Fruit fly (Drosophila melanogaster) whole organism, pupa: ENCODE results near the gene ppk21.

ENCODE experiments used
- CG10348 ChIP-seq: fragments of 200-800 bp; sonication (Bioruptor generic); IDR thresholded peaks from 2 replicates; pipeline ENCODE4 v1.3.6; 2022; ENCODE audit warnings: missing biosample characterization, missing genetic modification characterization
- CG12605 ChIP-seq: fragments of 200-800 bp; sonication (Bioruptor generic); IDR thresholded peaks from 2 replicates; pipeline ENCODE4 v1.3.6; 2022; ENCODE audit warnings: missing biosample characterization, missing genetic modification characterization
- CG14655 ChIP-seq: fragments of 200-800 bp; sonication (Bioruptor generic); optimal IDR thresholded peaks from 3 replicates; lab custom pipeline; 2017; ENCODE audit warnings: mild to moderate bottlenecking, missing biosample characterization, missing genetic modification reagents, missing genetic modification characterization
- CG8159 ChIP-seq: fragments of 200-800 bp; sonication (Bioruptor generic); optimal IDR thresholded peaks from 3 replicates; lab custom pipeline; 2018; ENCODE audit warnings: missing biosample characterization, mild to moderate bottlenecking, missing genetic modification characterization, moderate library complexity
- CG8301 ChIP-seq: fragments of 200-800 bp; sonication (Bioruptor generic); optimal IDR thresholded peaks from 2 replicates; lab custom pipeline; 2018; ENCODE audit warnings: missing biosample characterization, mild to moderate bottlenecking, missing genetic modification characterization
- CG9948 ChIP-seq: fragments of 200-800 bp; sonication (Bioruptor generic); optimal IDR thresholded peaks from 2 replicates; lab custom pipeline; 2018; ENCODE audit warnings: missing biosample characterization, mild to moderate bottlenecking, missing genetic modification characterization, moderate library complexity
- D1 ChIP-seq: fragments of 200-800 bp; sonication (Bioruptor generic); optimal IDR thresholded peaks from 2 replicates; lab custom pipeline; 2018; ENCODE audit warnings: missing biosample characterization, mild to moderate bottlenecking, missing genetic modification characterization, moderate library complexity
- EcR ChIP-seq: fragments of 200-800 bp; sonication (Bioruptor generic); optimal IDR thresholded peaks from 3 replicates; lab custom pipeline; 2019; ENCODE audit warnings: missing biosample characterization, missing genetic modification characterization, mild to moderate bottlenecking, moderate library complexity, missing genetic modification reagents
- Pif1A ChIP-seq: fragments of 200-800 bp; sonication (Bioruptor generic); optimal IDR thresholded peaks from 3 replicates; lab custom pipeline; 2016; ENCODE audit warnings: missing biosample characterization, missing genetic modification characterization
- Pif1B ChIP-seq: fragments of 200-800 bp; sonication (Bioruptor generic); optimal IDR thresholded peaks from 3 replicates; lab custom pipeline; 2016; ENCODE audit warnings: missing biosample characterization, missing genetic modification characterization
- Snoo ChIP-seq: fragments of 200-800 bp; sonication (Bioruptor generic); optimal IDR thresholded peaks from 3 replicates; lab custom pipeline; 2017; ENCODE audit warnings: missing biosample characterization, mild to moderate bottlenecking, missing genetic modification characterization, inconsistent platforms
- gl ChIP-seq: fragments of 200-800 bp; sonication (Bioruptor generic); optimal IDR thresholded peaks from 2 replicates; lab custom pipeline; 2018; ENCODE audit warnings: missing biosample characterization, mild to moderate bottlenecking, missing genetic modification characterization
- rn ChIP-seq: fragments of 200-800 bp; sonication (Bioruptor generic); IDR thresholded peaks from 2 replicates; pipeline ENCODE4 v1.3.6; 2022; ENCODE audit warnings: missing biosample characterization, missing genetic modification characterization

DNA sequence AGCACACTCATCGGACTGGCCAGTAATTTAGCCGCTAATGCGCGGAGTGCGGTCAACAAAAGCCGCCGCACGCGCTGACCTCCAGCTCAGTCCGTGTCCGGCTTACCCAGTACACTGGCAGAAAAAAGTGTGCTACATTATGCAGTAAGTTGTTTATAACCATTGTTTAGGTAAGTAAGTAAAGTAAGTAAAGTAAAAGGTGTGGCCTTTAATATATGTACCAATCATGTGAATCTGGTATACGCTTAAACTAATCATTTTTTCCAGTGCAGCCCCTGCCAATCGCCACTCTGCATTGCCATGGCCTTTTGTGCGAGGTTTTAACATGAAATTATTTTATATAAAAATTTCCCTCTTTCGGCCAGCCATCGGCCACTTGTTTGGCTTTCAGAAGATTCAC is 46.9 kb downstream of the ppk21 start:
- TF ChIP-seq gl (no peak), EcR (no peak), CG12605 (no peak), Pif1B (GFP tag; lab: Kevin White, UChicago) (no peak), CG10348 (GFP tag; lab: Robert Waterston, UW) (no peak), CG8159 (no peak), Snoo (no peak), CG8301 (no peak), CG9948 (tag; lab: Kevin White, UChicago) (no peak), CG14655 (GFP tag; lab: Kevin White, UChicago) (no peak), rn (GFP tag; lab: Robert Waterston, UW) (no peak), D1 (tag; lab: Kevin White, UChicago) (no peak), Pif1A (GFP tag; lab: Kevin White, UChicago) (no peak)
